Worm (Caenorhabditis elegans): Measurements from ENCODE around the gene srh-281.

ce11 chrV:16142371-16142770 lies 48.2 kb upstream of the srh-281 start, which contains the start of gene fbxa-18:
- no peak for TF ChIP-seq mls-2 (tag; optimal IDR thresholded peaks at IDR 0.05)
- no peak for TF ChIP-seq zip-8 (tag; optimal IDR thresholded peaks at IDR 0.05)
- no peak for TF ChIP-seq ceh-83 (GFP tag; optimal IDR thresholded peaks at IDR 0.05)
- no peak for TF ChIP-seq unc-39 (tag; optimal IDR thresholded peaks at IDR 0.05)
- no peak for TF ChIP-seq ztf-11 (tag; optimal IDR thresholded peaks at IDR 0.05)
- TF ChIP-seq elt-3 (tag; optimal IDR thresholded peaks at IDR 0.05): no peak
- no peak for TF ChIP-seq blmp-1 (tag; optimal IDR thresholded peaks at IDR 0.05)
